Worm (Caenorhabditis elegans): ENCODE data around the gene cyp-13A4.
A peak's percentile ranks its signal among the peaks of the same experiment; 100 is the strongest.

The cyp-13A4 gene

ce11 chrII:9828502-9828901 lies 31.0 kb upstream of the cyp-13A4 start:
- TF ChIP-seq nhr-6 (tag; optimal IDR thresholded peaks at IDR 0.05) (no peak), zip-2 (tag; optimal IDR thresholded peaks at IDR 0.05) (no peak), mxl-2 (GFP tag; conservative IDR thresholded peaks at IDR 0.05) (no peak), lin-29 (GFP tag; IDR thresholded peaks at IDR 0.05) (no peak), ceh-44 (GFP tag; IDR thresholded peaks at IDR 0.05) (no peak), Y105C5A.15 (GFP tag; IDR thresholded peaks at IDR 0.05) (no peak)

ce11 chrII:9827852-9828251 lies 30.3 kb upstream of the cyp-13A4 start, which contains the start of gene eyg-1:
TSS of gene eyg-1 (minus strand) at chrII:9827952.
- TF ChIP-seq aha-1 (tag) (peak; percentile 53), nhr-10 (tag; optimal IDR thresholded peaks at IDR 0.05) (no peak)

- TF ChIP-seq duxl-1 (tag; optimal IDR thresholded peaks at IDR 0.05; ENCODE audit: poor library complexity) (no peak), T26A8.4 (GFP tag; IDR thresholded peaks at IDR 0.05) (no peak), snpc-4 (tag; optimal IDR thresholded peaks at IDR 0.05) (no peak), aha-1 (tag) (peak; percentile 56)
These were observed 29.4 kb upstream of the cyp-13A4 start for ce11 chrII:9826946-9827345.

- no peak for TF ChIP-seq lin-1 (GFP tag; IDR thresholded peaks at IDR 0.05)
- TF ChIP-seq F26F4.8 (GFP tag; conservative IDR thresholded peaks at IDR 0.05), result no peak
- peak; percentile 90 for TF ChIP-seq dmd-6 (GFP tag; IDR thresholded peaks at IDR 0.05)
- TF ChIP-seq nhr-76 (tag; optimal IDR thresholded peaks at IDR 0.05), result no peak
- TF ChIP-seq hlh-11 (tag; optimal IDR thresholded peaks at IDR 0.05), result peak; percentile 79
- no peak for TF ChIP-seq pha-4 (GFP tag; IDR thresholded peaks at IDR 0.05)
- no peak for TF ChIP-seq pha-4 (tag; optimal IDR thresholded peaks at IDR 0.05)
- no peak for TF ChIP-seq jun-1 (tag; optimal IDR thresholded peaks at IDR 0.05)
- no peak for TF ChIP-seq Y105C5A.15 (GFP tag; IDR thresholded peaks at IDR 0.05)
- no peak for TF ChIP-seq ces-1 (GFP tag; optimal IDR thresholded peaks at IDR 0.05)
- TF ChIP-seq ZK337.2 (GFP tag; IDR thresholded peaks at IDR 0.05), result no peak
- TF ChIP-seq ctbp-1 (GFP tag; IDR thresholded peaks at IDR 0.05), result no peak
- no peak for TF ChIP-seq Y75B8A.6 (GFP tag; IDR thresholded peaks at IDR 0.05)
- no peak for TF ChIP-seq nhr-41 (GFP tag; IDR thresholded peaks at IDR 0.05)
- TF ChIP-seq unc-62 (GFP tag; optimal IDR thresholded peaks at IDR 0.05 in 1 of 2), result peak in 1 of 2 experiments; percentile 21
- TF ChIP-seq unc-62 (tag; optimal IDR thresholded peaks at IDR 0.05), result no peak
- TF ChIP-seq zip-11 (GFP tag; IDR thresholded peaks at IDR 0.05), result no peak
- TF ChIP-seq php-3 (GFP tag; IDR thresholded peaks at IDR 0.05), result no peak
- no peak for TF ChIP-seq rbr-2 (tag; optimal IDR thresholded peaks at IDR 0.05)
- no peak for TF ChIP-seq nhr-237 (tag; optimal IDR thresholded peaks at IDR 0.05)
- TF ChIP-seq zfp-2 (tag; optimal IDR thresholded peaks at IDR 0.05), result no peak
- no peak for TF ChIP-seq ztf-11 (tag; optimal IDR thresholded peaks at IDR 0.05)
- no peak for TF ChIP-seq fos-1 (tag; optimal IDR thresholded peaks at IDR 0.05)
- no peak for TF ChIP-seq lir-3 (tag; optimal IDR thresholded peaks at IDR 0.05)
- no peak for TF ChIP-seq nhr-111 (GFP tag; optimal IDR thresholded peaks at IDR 0.05)
- peak; percentile 68 for TF ChIP-seq dve-1 (tag; optimal IDR thresholded peaks at IDR 0.05; ENCODE audit: insufficient read depth)
- no peak for TF ChIP-seq daf-8 (GFP tag; IDR thresholded peaks at IDR 0.05)
- no peak for TF ChIP-seq nhr-25 (tag; optimal IDR thresholded peaks at IDR 0.05; ENCODE audit: borderline replicate concordance, insufficient read depth)
- TF ChIP-seq T20F7.1 (GFP tag; optimal IDR thresholded peaks at IDR 0.05), result no peak
- peak in 1 of 2 experiments; percentile 66 for TF ChIP-seq mdl-1 (tag; optimal IDR thresholded peaks at IDR 0.05)
- no peak for TF ChIP-seq hif-1 (tag; optimal IDR thresholded peaks at IDR 0.05)
- TF ChIP-seq zfp-3 (GFP tag; conservative IDR thresholded peaks at IDR 0.05), result no peak
- no peak for TF ChIP-seq madf-5 (GFP tag; IDR thresholded peaks at IDR 0.05)
- TF ChIP-seq zag-1 (tag; optimal IDR thresholded peaks at IDR 0.05), result no peak
- peak; percentile 93 for TF ChIP-seq nhr-102 (tag; optimal IDR thresholded peaks at IDR 0.05)
- TF ChIP-seq ceh-62 (tag; optimal IDR thresholded peaks at IDR 0.05), result no peak
- peak; percentile 91 for TF ChIP-seq hlh-30 (tag; optimal IDR thresholded peaks at IDR 0.05; ENCODE audit: insufficient read depth)
These were observed 10.0 kb upstream of the cyp-13A4 start, which contains the start of gene cyp-13A8 for ce11 chrII:9807519-9807972. TSS of gene cyp-13A8 (minus strand) at chrII:9807569.
